Fruit fly (Drosophila melanogaster): Measurements from ENCODE around the gene CG31525.

The CG31525 gene

DNA sequence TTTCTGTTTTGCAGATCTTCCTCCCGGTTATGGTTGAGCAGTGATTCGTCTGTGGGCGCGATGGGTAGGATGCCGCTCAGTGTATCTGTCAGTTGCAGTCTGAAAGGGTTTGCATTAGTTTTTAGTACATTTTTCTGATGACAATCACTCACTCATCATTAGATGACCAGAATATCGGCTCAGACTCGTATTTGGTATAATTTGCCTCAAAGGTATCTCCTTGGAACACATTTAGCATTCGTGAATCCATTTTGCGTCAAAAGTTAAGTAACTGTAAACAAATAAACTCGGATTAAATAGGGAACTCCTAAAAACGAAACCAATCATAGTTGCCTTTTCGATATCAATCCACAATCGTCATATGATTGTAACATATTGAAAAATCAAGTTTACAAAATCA, at the start of gene CG31525:
TSS of gene CG31525 (plus strand) at position 301 of the 400 bp plus-strand sequence.
- TF ChIP-seq Hr96 (GFP tag; optimal IDR thresholded peaks at IDR 0.05) = no peak
- no peak for TF ChIP-seq tj (GFP tag; optimal IDR thresholded peaks at IDR 0.05)
- no peak for TF ChIP-seq Clk (GFP tag; optimal IDR thresholded peaks at IDR 0.05)
- no peak for TF ChIP-seq CG14711 (tag; optimal IDR thresholded peaks at IDR 0.05)
- no peak for TF ChIP-seq toe (GFP tag; optimal IDR thresholded peaks at IDR 0.05)
- TF ChIP-seq CG11617 (GFP tag; optimal IDR thresholded peaks at IDR 0.05) = no peak
- TF ChIP-seq CG7045 (GFP tag; optimal IDR thresholded peaks at IDR 0.05) = no peak
- no peak for TF ChIP-seq CG5204 (GFP tag; optimal IDR thresholded peaks at IDR 0.05)
- no peak for TF ChIP-seq cnc (optimal IDR thresholded peaks at IDR 0.05)
- TF ChIP-seq kay (GFP tag; ENCODE audit: borderline replicate concordance) = no peak
- no peak for TF ChIP-seq pad (GFP tag; optimal IDR thresholded peaks at IDR 0.05)
- no peak for TF ChIP-seq CG1620 (GFP tag; optimal IDR thresholded peaks at IDR 0.05)
- no peak for TF ChIP-seq Crg-1 (GFP tag; optimal IDR thresholded peaks at IDR 0.05)
- TF ChIP-seq CG12768 (GFP tag; optimal IDR thresholded peaks at IDR 0.05) = no peak
- TF ChIP-seq bab1 (GFP tag; optimal IDR thresholded peaks at IDR 0.05) = no peak

- TF ChIP-seq cnc (optimal IDR thresholded peaks at IDR 0.05) (no peak), cic (GFP tag; optimal IDR thresholded peaks at IDR 0.05) (peak; percentile 95), pad (GFP tag; optimal IDR thresholded peaks at IDR 0.05) (peak; percentile 96), CG5204 (GFP tag; optimal IDR thresholded peaks at IDR 0.05) (no peak), kay (GFP tag; ENCODE audit: borderline replicate concordance) (peak; percentile 89), bab1 (GFP tag; optimal IDR thresholded peaks at IDR 0.05) (peak; percentile 78), Clk (GFP tag; optimal IDR thresholded peaks at IDR 0.05) (no peak), CG7101 (tag; optimal IDR thresholded peaks at IDR 0.05) (peak; percentile 71), Hr96 (GFP tag; optimal IDR thresholded peaks at IDR 0.05) (peak; percentile 63), CG1620 (GFP tag; optimal IDR thresholded peaks at IDR 0.05) (no peak), tj (GFP tag; optimal IDR thresholded peaks at IDR 0.05) (peak; percentile 29), Mnt (GFP tag; optimal IDR thresholded peaks at IDR 0.05) (peak; percentile 92), CG33017 (tag; optimal IDR thresholded peaks at IDR 0.05) (peak; percentile 55), CG14711 (tag; optimal IDR thresholded peaks at IDR 0.05) (peak; percentile 36), CG7045 (GFP tag; optimal IDR thresholded peaks at IDR 0.05) (peak; percentile 27), CG12768 (GFP tag; optimal IDR thresholded peaks at IDR 0.05) (peak; percentile 95), Crg-1 (GFP tag; optimal IDR thresholded peaks at IDR 0.05) (peak; percentile 79), CG11617 (GFP tag; optimal IDR thresholded peaks at IDR 0.05) (peak; percentile 55), ovo (GFP tag; optimal IDR thresholded peaks at IDR 0.05) (peak; percentile 73), toe (GFP tag; optimal IDR thresholded peaks at IDR 0.05) (no peak)
Measured at dm6 chr3R:4378363-4379354, 48.2 kb upstream of the CG31525 start, which contains the start of gene Sfxn1-3. TSS of gene Sfxn1-3 (plus strand) at chr3R:4378600.

dm6 chr3R:4381079-4381919, 45.5 kb upstream of the CG31525 start, which contains the start of gene Cont:
TSS of gene Cont (plus strand) at chr3R:4381306.
- TF ChIP-seq bab1 (GFP tag; optimal IDR thresholded peaks at IDR 0.05) (peak; percentile 62), cnc (optimal IDR thresholded peaks at IDR 0.05) (no peak), Crg-1 (GFP tag; optimal IDR thresholded peaks at IDR 0.05) (peak; percentile 26), cic (GFP tag; optimal IDR thresholded peaks at IDR 0.05) (peak; percentile 8), pad (GFP tag; optimal IDR thresholded peaks at IDR 0.05) (no peak), Mnt (GFP tag; optimal IDR thresholded peaks at IDR 0.05) (peak; percentile 43), CG33017 (tag; optimal IDR thresholded peaks at IDR 0.05) (no peak), CG1620 (GFP tag; optimal IDR thresholded peaks at IDR 0.05) (peak; percentile 41), CG14711 (tag; optimal IDR thresholded peaks at IDR 0.05) (no peak), kay (GFP tag; ENCODE audit: borderline replicate concordance) (no peak), CG7045 (GFP tag; optimal IDR thresholded peaks at IDR 0.05) (no peak), CG11617 (GFP tag; optimal IDR thresholded peaks at IDR 0.05) (peak; percentile 15), Clk (GFP tag; optimal IDR thresholded peaks at IDR 0.05) (no peak), CG12768 (GFP tag; optimal IDR thresholded peaks at IDR 0.05) (no peak), tj (GFP tag; optimal IDR thresholded peaks at IDR 0.05) (peak; percentile 52), CG7101 (tag; optimal IDR thresholded peaks at IDR 0.05) (peak; percentile 30), CG5204 (GFP tag; optimal IDR thresholded peaks at IDR 0.05) (no peak), toe (GFP tag; optimal IDR thresholded peaks at IDR 0.05) (no peak), ovo (GFP tag; optimal IDR thresholded peaks at IDR 0.05) (no peak), Hr96 (GFP tag; optimal IDR thresholded peaks at IDR 0.05) (no peak)

DNA sequence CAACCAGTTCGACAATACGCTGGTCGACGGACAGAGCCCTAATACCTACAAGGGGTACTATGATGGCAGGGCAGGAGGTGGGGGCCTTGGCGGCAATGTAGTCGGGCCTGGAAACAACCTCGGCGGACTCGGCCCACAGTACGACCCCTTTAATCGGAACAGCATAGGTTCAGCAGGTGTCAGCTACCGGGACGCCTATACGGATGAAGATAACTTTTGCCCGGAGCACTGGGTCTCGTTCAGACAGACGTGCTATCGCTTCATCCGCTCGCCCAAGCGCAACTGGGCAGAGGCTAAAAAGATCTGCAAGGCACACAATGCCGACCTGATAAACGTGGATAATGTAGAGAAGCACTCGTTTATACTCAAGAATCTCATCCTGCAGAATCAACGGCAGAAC, 44.7 kb upstream of the CG31525 start:
- TF ChIP-seq toe (GFP tag; optimal IDR thresholded peaks at IDR 0.05) (no peak), ovo (GFP tag; optimal IDR thresholded peaks at IDR 0.05) (no peak), Mnt (GFP tag; optimal IDR thresholded peaks at IDR 0.05) (no peak), pad (GFP tag; optimal IDR thresholded peaks at IDR 0.05) (no peak)

DNA sequence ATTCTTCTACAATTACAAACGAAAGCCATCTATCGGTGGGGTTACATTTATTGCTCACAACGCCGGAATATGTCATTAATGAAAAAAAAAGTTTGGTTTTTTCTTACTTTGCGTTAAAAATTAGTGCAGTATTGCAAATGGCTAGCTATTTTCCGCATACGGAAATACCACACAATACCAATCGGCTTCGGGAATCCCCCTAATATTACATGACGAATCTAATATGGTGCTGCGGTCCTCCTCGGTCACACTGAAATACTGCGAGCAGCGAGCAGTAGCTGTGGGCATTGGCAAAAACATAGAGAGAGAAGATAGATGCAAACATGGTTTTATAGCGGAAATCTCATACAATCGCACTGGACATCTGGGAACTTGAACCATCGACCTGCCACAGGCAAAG, 39.3 kb upstream of the CG31525 start, which contains the start of gene tub:
TSS of gene tub (plus strand) at position 253 of the 400 bp plus-strand sequence.
- peak; percentile 27 for TF ChIP-seq cic (GFP tag; optimal IDR thresholded peaks at IDR 0.05)
- no peak for TF ChIP-seq Crg-1 (GFP tag; optimal IDR thresholded peaks at IDR 0.05)
- TF ChIP-seq bab1 (GFP tag; optimal IDR thresholded peaks at IDR 0.05) = peak; percentile 37
- peak; percentile 8 for TF ChIP-seq CG14711 (tag; optimal IDR thresholded peaks at IDR 0.05)
- TF ChIP-seq CG12768 (GFP tag; optimal IDR thresholded peaks at IDR 0.05) = peak; percentile 23
- peak; percentile 12 for TF ChIP-seq CG7101 (tag; optimal IDR thresholded peaks at IDR 0.05)
- TF ChIP-seq kay (GFP tag; ENCODE audit: borderline replicate concordance) = no peak
- TF ChIP-seq tj (GFP tag; optimal IDR thresholded peaks at IDR 0.05) = peak; percentile 41
- peak; percentile 39 for TF ChIP-seq CG7045 (GFP tag; optimal IDR thresholded peaks at IDR 0.05)
- peak; percentile 39 for TF ChIP-seq pad (GFP tag; optimal IDR thresholded peaks at IDR 0.05)
- TF ChIP-seq Clk (GFP tag; optimal IDR thresholded peaks at IDR 0.05) = no peak
- peak; percentile 62 for TF ChIP-seq Mnt (GFP tag; optimal IDR thresholded peaks at IDR 0.05)
- no peak for TF ChIP-seq Hr96 (GFP tag; optimal IDR thresholded peaks at IDR 0.05)
- peak; percentile 21 for TF ChIP-seq CG11617 (GFP tag; optimal IDR thresholded peaks at IDR 0.05)
- TF ChIP-seq CG1620 (GFP tag; optimal IDR thresholded peaks at IDR 0.05) = peak; percentile 24
- TF ChIP-seq ovo (GFP tag; optimal IDR thresholded peaks at IDR 0.05) = peak; percentile 19
- TF ChIP-seq CG33017 (tag; optimal IDR thresholded peaks at IDR 0.05) = no peak

All from whole organism, adult.